Fruit fly (Drosophila melanogaster): ENCODE measurements around the gene Sgs7.

Sgs7 gene

DNA sequence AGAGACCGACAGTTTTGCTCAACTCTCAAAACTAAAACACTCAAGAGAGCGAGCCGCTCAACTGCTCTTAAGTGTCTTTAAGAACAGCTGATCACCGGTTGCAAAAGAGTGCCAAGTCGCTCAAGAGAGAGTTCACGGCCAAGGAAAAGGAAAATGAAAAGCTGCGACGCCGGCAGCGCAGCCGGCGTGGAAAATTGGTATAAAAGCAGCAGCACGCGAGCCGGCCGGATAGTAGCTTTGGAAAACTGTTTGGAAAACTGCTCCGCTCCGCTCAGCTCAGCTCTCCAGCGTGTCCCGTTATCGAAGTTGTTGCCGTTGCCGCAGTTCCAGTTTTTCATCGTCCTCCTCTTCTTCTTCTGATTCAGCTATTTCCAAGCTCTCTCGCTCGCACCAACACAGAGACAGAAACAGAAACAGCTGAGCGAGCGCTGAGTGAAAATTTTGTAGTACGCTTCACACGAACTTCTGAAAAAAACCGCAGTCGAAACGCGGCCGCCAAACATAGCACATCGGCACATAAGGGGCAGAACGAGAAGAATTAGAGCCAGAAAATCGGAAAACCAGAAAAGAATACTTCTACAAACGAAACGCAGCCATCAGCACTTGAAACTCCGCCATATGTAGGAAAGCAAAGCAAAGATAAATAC, 22.2 kb upstream of the Sgs7 start, which contains the start of gene chrb (continued):
- TF ChIP-seq wdn (GFP tag; IDR thresholded peaks at IDR 0.05) (0 out of 2 replicates have a peak, but pooled peaks have one; percentile 17), E2f2 (GFP tag; IDR thresholded peaks at IDR 0.05) (peak; percentile 23; the same call in 1 of the 2 replicates), nerfin-2 (GFP tag; IDR thresholded peaks at IDR 0.05; ENCODE audit: partially characterized antibody) (peak; percentile 51; the same call in 1 of the 2 replicates), zfh2 (GFP tag; optimal IDR thresholded peaks at IDR 0.05) (no peak), NfI (GFP tag; optimal IDR thresholded peaks at IDR 0.05) (peak; percentile 36), CG31441 (GFP tag; IDR thresholded peaks at IDR 0.05) (peak; percentile 21; the same call in 1 of the 2 replicates), Sox100B (GFP tag; optimal IDR thresholded peaks at IDR 0.05) (no peak), so (GFP tag; IDR thresholded peaks at IDR 0.05) (peak; percentile 81; the same call in 2 of the 3 replicates), Ets65A (GFP tag) (no peak), NC2β (GFP tag; optimal IDR thresholded peaks at IDR 0.05) (peak; percentile 74), CG9797 (GFP tag; optimal IDR thresholded peaks at IDR 0.05) (peak; percentile 16), lab (GFP tag; optimal IDR thresholded peaks at IDR 0.05) (peak; percentile 79), CG12391 (tag; optimal IDR thresholded peaks at IDR 0.05) (peak; percentile 36), gcm2 (GFP tag; optimal IDR thresholded peaks at IDR 0.05) (peak; percentile 62), Fer1 (GFP tag; optimal IDR thresholded peaks at IDR 0.05) (peak; percentile 72), lmd (GFP tag; IDR thresholded peaks at IDR 0.05) (peak; percentile 18; the same call in 1 of the 2 replicates), toy (GFP tag; IDR thresholded peaks at IDR 0.05) (no peak), Tbp (GFP tag; optimal IDR thresholded peaks at IDR 0.05) (peak; percentile 29), p53 (GFP tag; optimal IDR thresholded peaks at IDR 0.05) (peak; percentile 58), CG13287 (GFP tag; IDR thresholded peaks at IDR 0.05; ENCODE audit: partially characterized antibody) (peak; percentile 67), fd64A (GFP tag; optimal IDR thresholded peaks at IDR 0.05) (peak; percentile 61), HmgD (GFP tag; optimal IDR thresholded peaks at IDR 0.05) (peak; percentile 81), CG16815 (GFP tag; optimal IDR thresholded peaks at IDR 0.05) (no peak), nerfin-1 (tag; optimal IDR thresholded peaks at IDR 0.05) (peak; percentile 58), pb (GFP tag; optimal IDR thresholded peaks at IDR 0.05) (peak; percentile 43), slp2 (GFP tag; optimal IDR thresholded peaks at IDR 0.05) (peak; percentile 40), CG32767 (GFP tag; IDR thresholded peaks at IDR 0.05) (peak; percentile 50; the same call in 1 of the 2 replicates), CG8388 (GFP tag; optimal IDR thresholded peaks at IDR 0.05) (peak; percentile 27), CG9727 (GFP tag; optimal IDR thresholded peaks at IDR 0.05) (peak; percentile 50), CG12104 (GFP tag; optimal IDR thresholded peaks at IDR 0.05) (peak; percentile 25), oc (tag; optimal IDR thresholded peaks at IDR 0.05) (peak; percentile 77), CG5245 (GFP tag; optimal IDR thresholded peaks at IDR 0.05) (peak; percentile 28), CTCF (GFP tag; optimal IDR thresholded peaks at IDR 0.05) (peak; percentile 37), zf30C (GFP tag; optimal IDR thresholded peaks at IDR 0.05) (peak; percentile 28), HHEX (GFP tag; optimal IDR thresholded peaks at IDR 0.05) (peak; percentile 64), onecut (GFP tag; IDR thresholded peaks at IDR 0.05) (peak; percentile 41; the same call in 1 of the 2 replicates), knrl (GFP tag; IDR thresholded peaks at IDR 0.05; ENCODE audit: partially characterized antibody) (peak; percentile 50; the same call in 2 of the 3 replicates), pum (GFP tag; optimal IDR thresholded peaks at IDR 0.05) (peak; percentile 4), nom (GFP tag; optimal IDR thresholded peaks at IDR 0.05) (peak; percentile 79), fd3F (GFP tag; optimal IDR thresholded peaks at IDR 0.05) (no peak), Nf-YB (GFP tag; optimal IDR thresholded peaks at IDR 0.05) (peak; percentile 48), psq (GFP tag; optimal IDR thresholded peaks at IDR 0.05) (peak; percentile 77), CG11247 (GFP tag; IDR thresholded peaks at IDR 0.05) (peak; percentile 39; the same call in 1 of the 2 replicates), da (GFP tag; optimal IDR thresholded peaks at IDR 0.05) (peak; percentile 19), HLH4C (GFP tag; IDR thresholded peaks at IDR 0.05; ENCODE audit: partially characterized antibody) (peak; percentile 40; the same call in 1 of the 3 replicates), slbo (GFP tag; IDR thresholded peaks at IDR 0.05) (peak; percentile 25; the same call in 1 of the 2 replicates), CG6254 (GFP tag; optimal IDR thresholded peaks at IDR 0.05) (peak; percentile 13), Xrp1 (GFP tag; IDR thresholded peaks at IDR 0.05) (peak; percentile 58; the same call in 1 of the 2 replicates), Ada2b (GFP tag; IDR thresholded peaks at IDR 0.05) (no peak), Mad (GFP tag; optimal IDR thresholded peaks at IDR 0.05) (no peak)
